Fruit fly (Drosophila melanogaster) whole organism, prepupa: ENCODE measurements around the gene PIG-K.
A peak's percentile ranks its signal among the peaks of the same experiment; 100 is the strongest.

Source experiments
- Blimp-1 ChIP-seq: fragments of 200-800 bp; sonication (Bioruptor generic); optimal IDR thresholded peaks from 3 replicates; lab custom pipeline; 2017; ENCODE audit warnings: missing biosample characterization, missing genetic modification characterization, mild to moderate bottlenecking, moderate library complexity, missing genetic modification reagents
- CG10631 ChIP-seq: fragments of 200-800 bp; sonication (Bioruptor generic); optimal IDR thresholded peaks from 2 replicates; lab custom pipeline; 2016; ENCODE audit warnings: missing biosample characterization, missing genetic modification characterization
- CG10669 ChIP-seq: fragments of 200-800 bp; sonication (Bioruptor generic); optimal IDR thresholded peaks from 3 replicates; lab custom pipeline; 2018; ENCODE audit warnings: missing biosample characterization, mild to moderate bottlenecking, missing genetic modification characterization, moderate library complexity
- CG11294 ChIP-seq: fragments of 200-800 bp; sonication (Bioruptor generic); IDR thresholded peaks from 2 replicates; pipeline ENCODE4 v1.3.6; 2022; ENCODE audit warnings: missing biosample characterization, missing genetic modification characterization
- CG11902 ChIP-seq: fragments of 200-800 bp; sonication (Bioruptor generic); optimal IDR thresholded peaks from 3 replicates; lab custom pipeline; 2016; ENCODE audit warnings: missing biosample characterization, missing genetic modification characterization
- CG16779 ChIP-seq: fragments of 200-800 bp; sonication (Bioruptor generic); optimal IDR thresholded peaks from 3 replicates; lab custom pipeline; 2017; ENCODE audit warnings: missing biosample characterization, mild to moderate bottlenecking, missing genetic modification characterization
- CG3032 ChIP-seq: fragments of 200-800 bp; optimal IDR thresholded peaks from 2 replicates; lab custom pipeline; 2019; ENCODE audit warnings: missing biosample characterization, mild to moderate bottlenecking, missing genetic modification characterization, moderate library complexity
- CG31627 ChIP-seq: fragments of 200-800 bp; sonication (Bioruptor generic); optimal IDR thresholded peaks from 3 replicates; lab custom pipeline; 2016; ENCODE audit warnings: missing biosample characterization, missing genetic modification characterization
- CG32006 ChIP-seq: fragments of 200-800 bp; sonication (Bioruptor generic); optimal IDR thresholded peaks from 3 replicates; lab custom pipeline; 2017; ENCODE audit warnings: missing biosample characterization, mild to moderate bottlenecking, missing genetic modification characterization
- CG3919 ChIP-seq: fragments of 200-800 bp; sonication (Bioruptor generic); optimal IDR thresholded peaks from 3 replicates; lab custom pipeline; 2016; ENCODE audit warnings: missing biosample characterization, missing genetic modification characterization
- CG4318 ChIP-seq: fragments of 200-800 bp; sonication (Bioruptor generic); optimal IDR thresholded peaks from 3 replicates; lab custom pipeline; 2017; ENCODE audit warnings: missing biosample characterization, mild to moderate bottlenecking, missing genetic modification characterization
- CG6163 ChIP-seq: fragments of 200-800 bp; sonication (Bioruptor generic); IDR thresholded peaks from 3 replicates; pipeline ENCODE4 v1.3.6; 2022; ENCODE audit warnings: missing biosample characterization, missing genetic modification characterization
- CG6792 ChIP-seq: fragments of 200-800 bp; sonication (Bioruptor generic); optimal IDR thresholded peaks from 3 replicates; lab custom pipeline; 2016; ENCODE audit warnings: missing biosample characterization, missing genetic modification characterization
- CG6808 ChIP-seq: fragments of 200-800 bp; sonication (Bioruptor generic); optimal IDR thresholded peaks from 3 replicates; lab custom pipeline; 2017; ENCODE audit warnings: missing biosample characterization, missing genetic modification characterization, mild to moderate bottlenecking, moderate library complexity, missing genetic modification reagents
- CG8632 ChIP-seq: fragments of 200-800 bp; sonication (Bioruptor generic); optimal IDR thresholded peaks from 3 replicates; lab custom pipeline; 2016; ENCODE audit warnings: missing biosample characterization, missing genetic modification characterization
- CG9139 ChIP-seq: fragments of 200-800 bp; sonication (Bioruptor generic); optimal IDR thresholded peaks from 3 replicates; lab custom pipeline; 2017; ENCODE audit warnings: missing biosample characterization, mild to moderate bottlenecking, missing genetic modification characterization
- Eip75B ChIP-seq: fragments of 200-800 bp; sonication (Bioruptor generic); optimal IDR thresholded peaks from 3 replicates; lab custom pipeline; 2016; ENCODE audit warnings: missing biosample characterization, missing genetic modification characterization
- Eip78C ChIP-seq: fragments of 200-800 bp; sonication (Bioruptor generic); peaks from one replicate; lab custom pipeline; 2016; ENCODE audit warnings: missing biosample characterization, missing genetic modification characterization
- Eip93F ChIP-seq: fragments of 200-800 bp; sonication (Bioruptor generic); optimal IDR thresholded peaks from 2 replicates; lab custom pipeline; 2016; ENCODE audit warnings: missing biosample characterization, mild to moderate bottlenecking, missing genetic modification characterization
- Ets21C ChIP-seq: fragments of 200-800 bp; sonication (Bioruptor generic); optimal IDR thresholded peaks from 3 replicates; lab custom pipeline; 2016; ENCODE audit warnings: missing biosample characterization, missing genetic modification characterization
- Ets96B ChIP-seq: fragments of 200-800 bp; optimal IDR thresholded peaks from 2 replicates; lab custom pipeline; 2019; ENCODE audit warnings: missing biosample characterization, mild to moderate bottlenecking, missing genetic modification characterization, moderate library complexity
- Hr4 ChIP-seq: fragments of 200-800 bp; sonication (Bioruptor generic); optimal IDR thresholded peaks from 3 replicates; lab custom pipeline; 2016; ENCODE audit warnings: missing biosample characterization, missing genetic modification characterization
- Met ChIP-seq: fragments of 200-800 bp; sonication (Bioruptor generic); optimal IDR thresholded peaks from 3 replicates; lab custom pipeline; 2016; ENCODE audit warnings: missing biosample characterization, missing genetic modification characterization
- Smox ChIP-seq: fragments of 200-800 bp; sonication (Bioruptor generic); optimal IDR thresholded peaks from 3 replicates; lab custom pipeline; 2016; ENCODE audit warnings: missing biosample characterization, missing genetic modification characterization
- Sox102F ChIP-seq: fragments of 200-800 bp; sonication (Bioruptor generic); optimal IDR thresholded peaks from 2 replicates; lab custom pipeline; 2016; ENCODE audit warnings: missing biosample characterization, mild to moderate bottlenecking, missing genetic modification characterization
- Sox14 ChIP-seq: fragments of 200-800 bp; sonication (Bioruptor generic); optimal IDR thresholded peaks from 3 replicates; lab custom pipeline; 2016; ENCODE audit warnings: missing biosample characterization, missing genetic modification characterization
- Sox15 ChIP-seq: fragments of 200-800 bp; sonication (Bioruptor generic); optimal IDR thresholded peaks from 3 replicates; lab custom pipeline; 2016; ENCODE audit warnings: missing biosample characterization, missing genetic modification characterization
- acj6 ChIP-seq: fragments of 200-800 bp; sonication (Bioruptor generic); optimal IDR thresholded peaks from 3 replicates; lab custom pipeline; 2016; ENCODE audit warnings: missing biosample characterization, missing genetic modification characterization
- cyc ChIP-seq: fragments of 200-800 bp; sonication (Bioruptor generic); optimal IDR thresholded peaks from 3 replicates; lab custom pipeline; 2016; ENCODE audit warnings: missing biosample characterization, missing genetic modification characterization
- dac ChIP-seq: fragments of 200-800 bp; sonication (Bioruptor generic); optimal IDR thresholded peaks from 2 replicates; lab custom pipeline; 2017; ENCODE audit warnings: missing biosample characterization, mild to moderate bottlenecking, missing genetic modification characterization
- dsx ChIP-seq: fragments of 200-800 bp; optimal IDR thresholded peaks from 3 replicates; lab custom pipeline; 2019; ENCODE audit warnings: missing biosample characterization, mild to moderate bottlenecking, missing genetic modification characterization, moderate library complexity; ENCODE audit not compliant: poor library complexity, severe bottlenecking
- eg ChIP-seq: fragments of 200-800 bp; sonication (Bioruptor generic); IDR thresholded peaks from 3 replicates; pipeline ENCODE4 v1.3.6; 2022; ENCODE audit warnings: missing biosample characterization, missing genetic modification characterization
- esn ChIP-seq: fragments of 200-800 bp; sonication (Bioruptor generic); optimal IDR thresholded peaks from 2 replicates; lab custom pipeline; 2016; ENCODE audit warnings: missing biosample characterization, mild to moderate bottlenecking, missing genetic modification characterization, moderate library complexity
- fd59A ChIP-seq: fragments of 200-800 bp; sonication (Bioruptor generic); optimal IDR thresholded peaks from 2 replicates; lab custom pipeline; 2017; ENCODE audit warnings: missing biosample characterization, mild to moderate bottlenecking, missing genetic modification characterization, missing genetic modification reagents
- fd85E ChIP-seq: fragments of 200-800 bp; sonication (Bioruptor generic); optimal IDR thresholded peaks from 3 replicates; lab custom pipeline; 2016; ENCODE audit warnings: missing biosample characterization, missing genetic modification characterization
- fkh ChIP-seq: fragments of 200-800 bp; sonication (Bioruptor generic); optimal IDR thresholded peaks from 3 replicates; lab custom pipeline; 2017; ENCODE audit warnings: missing biosample characterization, mild to moderate bottlenecking, missing genetic modification characterization, moderate library complexity
- pdm3 ChIP-seq: fragments of 200-800 bp; sonication (Bioruptor generic); optimal IDR thresholded peaks from 3 replicates; lab custom pipeline; 2016; ENCODE audit warnings: missing biosample characterization, missing genetic modification characterization
- spab ChIP-seq: fragments of 200-800 bp; sonication (Bioruptor generic); optimal IDR thresholded peaks from 2 replicates; lab custom pipeline; 2017; ENCODE audit warnings: missing biosample characterization, mild to moderate bottlenecking, missing genetic modification characterization, missing genetic modification reagents
- ss ChIP-seq, 2 experiments: fragments of 200-800 bp; sonication (Bioruptor generic); optimal IDR thresholded peaks; 2 replicates in 1 of 2; 3 replicates in 1 of 2; lab custom pipeline; 2017 to 2018; ENCODE audit warnings: mild to moderate bottlenecking in 2 of 2, missing biosample characterization in 2 of 2, missing genetic modification characterization in 2 of 2, moderate library complexity in 1 of 2
- svp ChIP-seq: fragments of 200-800 bp; sonication (Bioruptor generic); peaks from one replicate; lab custom pipeline; 2016; ENCODE audit warnings: missing biosample characterization, missing genetic modification characterization
- vri ChIP-seq: fragments of 200-800 bp; sonication (Bioruptor generic); optimal IDR thresholded peaks from 3 replicates; lab custom pipeline; 2016; ENCODE audit warnings: missing biosample characterization, mild to moderate bottlenecking, missing genetic modification characterization

PIG-K gene

DNA sequence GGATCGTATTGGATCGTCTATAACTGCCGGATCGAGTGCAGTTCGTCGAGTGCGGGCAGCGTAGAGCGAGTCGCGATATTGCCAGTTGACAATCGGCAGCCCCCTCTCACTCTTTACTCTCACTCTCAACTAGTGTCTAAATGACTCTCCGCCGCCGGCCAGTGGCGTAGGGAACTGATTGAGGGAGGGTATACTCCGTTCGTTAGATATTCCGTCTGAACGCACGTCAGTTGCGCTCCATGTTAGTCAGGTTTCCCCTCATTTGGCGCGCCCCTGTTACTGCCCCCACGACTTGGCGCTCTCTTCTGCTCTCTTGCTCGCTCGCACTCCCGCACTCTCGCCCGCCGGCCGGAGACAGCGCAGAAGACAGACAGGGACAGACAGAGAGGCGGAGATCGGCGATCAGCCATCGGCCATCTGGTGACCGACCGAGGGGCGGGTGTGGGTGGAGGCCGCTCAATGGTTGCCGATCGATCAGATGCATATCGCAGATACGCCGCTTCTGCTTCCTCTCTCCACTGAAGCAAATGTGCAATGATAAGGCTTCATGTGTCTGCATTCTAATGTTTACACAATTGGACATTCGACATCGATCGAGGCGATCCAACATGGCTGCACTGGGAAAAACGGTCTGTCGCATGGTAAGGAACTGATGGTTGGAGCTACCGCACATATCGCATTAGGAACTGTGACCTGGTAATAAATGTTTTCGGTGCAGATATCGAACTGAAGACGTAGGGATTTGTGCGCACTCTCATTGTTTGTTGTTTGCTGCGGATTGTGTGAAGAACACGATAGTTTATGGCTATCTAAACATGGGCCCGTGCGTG is 41.1 kb upstream of the PIG-K start, which contains the start of gene moody (continued):
- peak; percentile 95 for TF ChIP-seq Hr4
- peak; percentile 93 for TF ChIP-seq esn
- TF ChIP-seq CG32006, result peak; percentile 94
- peak; percentile 92 for TF ChIP-seq CG31627 (GFP tag; lab: Kevin White, UChicago)
- peak; percentile 84 for TF ChIP-seq CG10631 (GFP tag; lab: Kevin White, UChicago)
- peak; percentile 74 for TF ChIP-seq Eip93F
- peak; percentile 97 for TF ChIP-seq Eip78C (GFP tag; lab: Kevin White, UChicago)
- TF ChIP-seq cyc (GFP tag; lab: Kevin White, UChicago), result peak; percentile 95
- peak; percentile 96 for TF ChIP-seq CG6792 (GFP tag; lab: Kevin White, UChicago)
- TF ChIP-seq acj6 (GFP tag; lab: Kevin White, UChicago), result peak; percentile 90
- TF ChIP-seq vri (GFP tag; lab: Kevin White, UChicago), result peak; percentile 94
- peak; percentile 95 for TF ChIP-seq CG16779 (tag; lab: Kevin White, UChicago)
- peak; percentile 96 for TF ChIP-seq pdm3 (GFP tag; lab: Kevin White, UChicago)
- peak; percentile 83 for TF ChIP-seq CG9139
- TF ChIP-seq CG6808 (GFP tag; lab: Kevin White, UChicago), result peak; percentile 89
- peak; percentile 89 for TF ChIP-seq Ets21C
- TF ChIP-seq Ets96B (tag; lab: Kevin White, UChicago), result peak; percentile 88

DNA sequence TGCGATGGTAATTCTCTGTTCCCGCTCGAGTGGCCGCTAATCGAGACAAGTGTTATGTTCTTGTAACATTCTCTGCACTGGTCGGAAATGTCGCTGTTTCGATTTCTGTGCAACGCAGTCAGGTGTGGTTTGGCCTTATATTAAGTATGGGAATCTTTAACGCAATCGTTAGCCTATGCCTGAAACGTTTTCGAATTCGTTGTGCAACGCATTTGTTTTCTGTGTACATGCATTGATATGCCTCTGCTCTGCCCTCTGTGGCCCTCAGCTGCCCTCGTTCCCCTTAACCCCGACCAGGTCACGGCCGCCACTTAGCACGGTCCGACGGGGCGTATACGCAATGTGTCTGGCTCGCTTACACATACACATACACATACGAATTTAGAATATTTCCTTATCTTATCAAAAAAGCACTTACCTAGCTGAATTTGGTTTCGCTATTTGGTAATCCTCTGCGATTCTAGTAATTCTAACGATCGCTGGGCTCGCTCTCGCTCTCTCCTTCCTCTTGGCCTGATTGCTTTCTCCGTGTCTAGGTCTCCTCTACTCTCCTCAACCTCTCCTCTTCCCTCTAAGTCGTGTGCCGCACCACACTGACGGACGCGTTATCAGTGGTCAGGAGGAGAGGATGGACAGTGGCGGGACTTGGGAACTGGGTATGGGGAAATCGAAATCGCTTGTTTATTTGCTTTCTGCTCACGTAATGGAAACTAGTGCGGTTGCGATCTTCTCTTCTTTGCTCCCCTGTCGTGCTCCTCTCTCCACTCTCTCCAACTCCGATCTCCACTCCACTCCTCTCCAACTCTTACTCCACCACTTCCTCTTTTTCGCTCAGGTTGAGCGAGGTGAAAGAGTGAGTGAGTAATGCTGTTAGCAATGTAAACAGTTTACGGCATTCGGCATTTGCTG is 39.9 kb upstream of the PIG-K start:
- TF ChIP-seq spab (GFP tag; lab: Kevin White, UChicago) (no peak), CG3919 (GFP tag; lab: Kevin White, UChicago) (no peak), dsx (no peak), CG11902 (GFP tag; lab: Kevin White, UChicago) (no peak), cyc (GFP tag; lab: Kevin White, UChicago) (no peak), fkh (GFP tag; lab: Kevin White, UChicago) (peak; percentile 51), vri (GFP tag; lab: Kevin White, UChicago) (peak; percentile 87), CG6808 (GFP tag; lab: Kevin White, UChicago) (no peak), Blimp-1 (GFP tag; lab: Kevin White, UChicago) (no peak), CG3032 (tag; lab: Kevin White, UChicago) (no peak), dac (GFP tag; lab: Kevin White, UChicago) (no peak), Eip78C (GFP tag; lab: Kevin White, UChicago) (peak; percentile 33), Eip75B (GFP tag; lab: Kevin White, UChicago) (no peak), CG10669 (GFP tag; lab: Kevin White, UChicago) (no peak), CG4318 (GFP tag; lab: Kevin White, UChicago) (no peak), CG6792 (GFP tag; lab: Kevin White, UChicago) (no peak), acj6 (GFP tag; lab: Kevin White, UChicago) (no peak), svp (GFP tag; lab: Kevin White, UChicago) (peak; percentile 70), Met (peak; percentile 31), CG32006 (no peak), CG9139 (no peak), Sox102F (GFP tag; lab: Kevin White, UChicago) (no peak), CG10631 (GFP tag; lab: Kevin White, UChicago) (no peak)
- TF ChIP-seq, all 60 proteins: peak for 5

DNA sequence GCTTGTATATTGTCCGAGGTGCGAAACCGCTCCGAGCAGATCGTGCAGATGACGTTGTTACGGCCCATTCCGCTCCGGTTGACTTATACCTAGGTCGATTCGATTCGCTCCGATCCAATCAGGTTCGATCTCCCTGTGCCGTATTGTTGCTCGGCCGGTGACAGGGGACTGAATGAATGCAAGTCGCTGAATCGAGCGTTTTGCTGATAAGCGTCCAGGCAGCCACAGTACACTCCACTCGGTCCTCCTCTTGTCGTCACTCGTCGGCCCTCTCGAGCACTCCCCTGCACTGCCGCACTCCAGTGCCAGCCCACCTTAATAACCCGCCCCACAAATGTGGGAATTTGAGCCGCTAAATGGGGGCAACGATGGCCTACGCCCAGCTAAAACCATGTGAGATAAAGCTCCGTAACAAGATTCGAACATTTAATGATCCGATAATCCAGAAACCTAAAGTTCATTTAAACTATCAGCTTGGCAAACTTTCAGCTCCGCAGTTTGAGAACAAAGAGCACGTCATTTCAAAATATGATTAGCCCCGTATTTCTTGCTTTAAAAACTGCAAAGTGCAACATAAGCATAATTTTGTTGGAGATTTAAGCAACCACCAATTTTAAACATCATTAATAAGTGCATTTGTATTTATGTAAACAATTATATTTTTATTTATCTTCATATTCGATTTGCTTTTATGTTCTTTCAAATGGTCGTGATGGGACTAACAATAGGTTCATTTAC is 34.7 kb upstream of the PIG-K start, which contains the start of gene CG4325:
Gene CG4325, minus strand, starts transcription at position 159 of the 738 bp plus-strand sequence.
- 0 out of 3 replicates have a peak, but pooled peaks have one; percentile 16 for TF ChIP-seq CG6163 (GFP tag; lab: Robert Waterston, UW)
- no peak for TF ChIP-seq cyc (GFP tag; lab: Kevin White, UChicago)
- peak; percentile 95 for TF ChIP-seq svp (GFP tag; lab: Kevin White, UChicago)
- TF ChIP-seq CG11294, result no peak
- TF ChIP-seq Smox, result no peak
- peak; percentile 15 for TF ChIP-seq Eip78C (GFP tag; lab: Kevin White, UChicago)
- TF ChIP-seq vri (GFP tag; lab: Kevin White, UChicago), result peak; percentile 39
- no peak for TF ChIP-seq esn
- no peak for TF ChIP-seq eg (GFP tag; lab: Robert Waterston, UW)
- TF ChIP-seq Met, result no peak
- TF ChIP-seq fkh (GFP tag; lab: Kevin White, UChicago), result no peak
- no peak for TF ChIP-seq fd85E (GFP tag; lab: Kevin White, UChicago)
- TF ChIP-seq fd59A (GFP tag; lab: Kevin White, UChicago), result no peak
- no peak for TF ChIP-seq CG31627 (GFP tag; lab: Kevin White, UChicago)
- no peak for TF ChIP-seq CG3032 (tag; lab: Kevin White, UChicago)
- TF ChIP-seq Sox14 (GFP tag; lab: Kevin White, UChicago), result no peak
- TF ChIP-seq Sox15 (GFP tag; lab: Kevin White, UChicago), result no peak
- no peak for TF ChIP-seq CG8632 (GFP tag; lab: Kevin White, UChicago)
- no peak for TF ChIP-seq ss (GFP tag; optimal IDR thresholded peaks at IDR 0.05; lab: Kevin White, UChicago)
